Worm (Caenorhabditis elegans): ENCODE results near the gene K02D10.1.

K02D10.1 gene

ce11 chrIII:8785426-8785825 lies 16.1 kb downstream of the K02D10.1 start (continued):
- no peak for TF ChIP-seq nhr-6 (tag; optimal IDR thresholded peaks at IDR 0.05)
- no peak for TF ChIP-seq F49E8.2 (tag; optimal IDR thresholded peaks at IDR 0.05; ENCODE audit: borderline replicate concordance)
- peak; percentile 47 for TF ChIP-seq mxl-3 (GFP tag; optimal IDR thresholded peaks at IDR 0.05)
- TF ChIP-seq hmg-1.1 (GFP tag; IDR thresholded peaks at IDR 0.05): peak; percentile 56
- no peak for TF ChIP-seq ZK546.5 (tag; optimal IDR thresholded peaks at IDR 0.05)
- peak; percentile 38 for TF ChIP-seq rbr-2 (tag; optimal IDR thresholded peaks at IDR 0.05)
- peak; percentile 78 for TF ChIP-seq gei-8 (GFP tag; optimal IDR thresholded peaks at IDR 0.05)
- TF ChIP-seq daf-8 (GFP tag; IDR thresholded peaks at IDR 0.05): no peak
- no peak for TF ChIP-seq egl-27 (tag; optimal IDR thresholded peaks at IDR 0.05)
- TF ChIP-seq jun-1 (tag; optimal IDR thresholded peaks at IDR 0.05): no peak
- TF ChIP-seq nhr-111 (GFP tag; optimal IDR thresholded peaks at IDR 0.05): no peak
- no peak for TF ChIP-seq lin-39 (tag; optimal IDR thresholded peaks at IDR 0.05)
- TF ChIP-seq snpc-4 (tag; optimal IDR thresholded peaks at IDR 0.05): no peak
- no peak for TF ChIP-seq nhr-48 (tag; optimal IDR thresholded peaks at IDR 0.05)
- TF ChIP-seq mdl-1 (tag; optimal IDR thresholded peaks at IDR 0.05): peak; percentile 2 to 95
- peak; percentile 75 for TF ChIP-seq saeg-2 (GFP tag; IDR thresholded peaks at IDR 0.05)
- TF ChIP-seq nhr-237 (tag; optimal IDR thresholded peaks at IDR 0.05): no peak
- 0 out of 2 replicates have a peak, but pooled peaks have one; percentile 62 for TF ChIP-seq egl-43 (GFP tag; IDR thresholded peaks at IDR 0.05)
- TF ChIP-seq ceh-20 (GFP tag; IDR thresholded peaks at IDR 0.05): peak; percentile 76; the same call in 1 of the 2 replicates
- TF ChIP-seq nhr-11 (tag; optimal IDR thresholded peaks at IDR 0.05): peak; percentile 64
- no peak for TF ChIP-seq zip-11 (GFP tag; IDR thresholded peaks at IDR 0.05)
- no peak for TF ChIP-seq Y105C5A.15 (GFP tag; IDR thresholded peaks at IDR 0.05)
- TF ChIP-seq spr-3 (GFP tag; optimal IDR thresholded peaks at IDR 0.05): no peak
- no peak for TF ChIP-seq ceh-62 (tag; optimal IDR thresholded peaks at IDR 0.05)
- peak; percentile 63 for TF ChIP-seq dve-1 (tag; optimal IDR thresholded peaks at IDR 0.05; ENCODE audit: insufficient read depth)
- peak; percentile 96 for TF ChIP-seq aha-1 (tag)
- TF ChIP-seq lin-38 (GFP tag; IDR thresholded peaks at IDR 0.05): no peak
- no peak for TF ChIP-seq nhr-41 (GFP tag; IDR thresholded peaks at IDR 0.05)
- no peak for TF ChIP-seq attf-4 (tag; optimal IDR thresholded peaks at IDR 0.05)
- no peak for TF ChIP-seq lin-15B (tag; optimal IDR thresholded peaks at IDR 0.05)
- TF ChIP-seq dmd-6 (GFP tag; IDR thresholded peaks at IDR 0.05): peak; percentile 81
- no peak for TF ChIP-seq nhr-42 (GFP tag; IDR thresholded peaks at IDR 0.05)
- TF ChIP-seq unc-130 (GFP tag; optimal IDR thresholded peaks at IDR 0.05): no peak
- TF ChIP-seq Y75B8A.6 (GFP tag; IDR thresholded peaks at IDR 0.05): no peak
- no peak for TF ChIP-seq ces-1 (GFP tag; optimal IDR thresholded peaks at IDR 0.05)
- no peak for TF ChIP-seq daf-19 (GFP tag; conservative IDR thresholded peaks at IDR 0.05)
- no peak for TF ChIP-seq cey-2 (tag; optimal IDR thresholded peaks at IDR 0.05; ENCODE audit: borderline replicate concordance, insufficient read depth)
- TF ChIP-seq F44E2.7 (GFP tag; IDR thresholded peaks at IDR 0.05): peak; percentile 64; the same call in 1 of the 2 replicates
- no peak for TF ChIP-seq F37D6.2 (tag; optimal IDR thresholded peaks at IDR 0.05)

ce11 chrIII:8786077-8786476 lies 16.7 kb downstream of the K02D10.1 start, which contains the start of gene K02D10.8:
Gene K02D10.8 (plus strand): TSS chrIII:8786377.
- TF ChIP-seq ceh-44 (GFP tag; IDR thresholded peaks at IDR 0.05) (no peak), sdz-12 (GFP tag; optimal IDR thresholded peaks at IDR 0.05) (no peak), fkh-10 (GFP tag; optimal IDR thresholded peaks at IDR 0.05) (no peak), rbr-2 (tag; optimal IDR thresholded peaks at IDR 0.05) (no peak), lin-13 (GFP tag; optimal IDR thresholded peaks at IDR 0.05) (no peak), ztf-11 (tag; optimal IDR thresholded peaks at IDR 0.05) (no peak), madf-9 (GFP tag; conservative IDR thresholded peaks at IDR 0.05) (no peak), ztf-7 (tag; optimal IDR thresholded peaks at IDR 0.05) (no peak), mxl-2 (GFP tag; conservative IDR thresholded peaks at IDR 0.05) (no peak), dmd-9 (GFP tag; IDR thresholded peaks at IDR 0.05) (no peak), D1046.2 (GFP tag; IDR thresholded peaks at IDR 0.05) (no peak), lim-7 (GFP tag; IDR thresholded peaks at IDR 0.05) (no peak), hlh-11 (tag; optimal IDR thresholded peaks at IDR 0.05) (no peak)
